Worm (Caenorhabditis elegans) whole organism, young adult: Measurements from ENCODE around the gene D1086.10.

ENCODE experiments used
- Y79H2A.3 ChIP-seq: fragments of 200-800 bp; sonication (Bioruptor generic); conservative IDR thresholded peaks from 2 replicates; pipeline ENCODE4 v1.3.6; 2022; ENCODE audit warnings: missing genetic modification reagents, missing genetic modification characterization, missing compliant biosample characterization
- ama-1 ChIP-seq, 3 experiments: fragments of 150-350 bp in 1 of 3; sonication (generic microtip) in 2 of 3; optimal IDR thresholded peaks; 2 replicates each; lab custom pipeline; 2014 to 2018; ENCODE audit warnings: missing biosample characterization in 2 of 3, missing genetic modification characterization in 2 of 3, missing genetic modification reagents in 2 of 3
- bed-2 ChIP-seq: fragments of 200-800 bp; sonication (Bioruptor generic); IDR thresholded peaks from 2 replicates; pipeline ENCODE4 v1.3.6; 2022; ENCODE audit warnings: missing genetic modification reagents, missing genetic modification characterization, missing compliant biosample characterization
- lag-1 ChIP-seq: fragments of 200-800 bp; sonication (Bioruptor generic); IDR thresholded peaks from 2 replicates; pipeline ENCODE4 v1.3.6; 2022; ENCODE audit warnings: missing genetic modification reagents, missing genetic modification characterization, missing compliant biosample characterization
- lir-1 ChIP-seq: fragments of 200-800 bp; sonication (Bioruptor generic); conservative IDR thresholded peaks from 2 replicates; pipeline ENCODE4 v1.3.6; 2022; ENCODE audit warnings: missing genetic modification reagents, missing genetic modification characterization, missing compliant biosample characterization
- nhr-179 ChIP-seq: sonication (generic microtip); optimal IDR thresholded peaks from 2 replicates; lab custom pipeline; 2016; ENCODE audit warnings: mild to moderate bottlenecking, missing genetic modification characterization, missing compliant biosample characterization
- pbrm-1 ChIP-seq: fragments of 200-800 bp; sonication (Bioruptor generic); IDR thresholded peaks from 2 replicates; pipeline ENCODE4 v1.3.6; 2022; ENCODE audit warnings: missing genetic modification reagents, missing genetic modification characterization, missing compliant biosample characterization
- snpc-4 ChIP-seq, 5 experiments: fragments of 150-350 bp in 1 of 5; sonication (generic microtip) in 4 of 5; optimal IDR thresholded peaks; 2 replicates each; lab custom pipeline; 2014 to 2018; ENCODE audit warnings: missing genetic modification characterization in 5 of 5, missing biosample characterization in 3 of 5, antibody characterized with exemption in 2 of 5, mild to moderate bottlenecking in 2 of 5, missing compliant biosample characterization in 2 of 5, missing genotype in 2 of 5, moderate library complexity in 2 of 5, missing genetic modification reagents in 1 of 5

- TF ChIP-seq lir-1: no peak
- TF ChIP-seq bed-2 (GFP tag; lab: Robert Waterston, UW): no peak
- no peak for TF ChIP-seq snpc-4 (GFP tag; optimal IDR thresholded peaks at IDR 0.05; lab: Kevin White, UChicago)
- TF ChIP-seq snpc-4 (tag; optimal IDR thresholded peaks at IDR 0.05; lab: Kevin White, UChicago): no peak
- TF ChIP-seq pbrm-1 (GFP tag; lab: Robert Waterston, UW): no peak
- no peak for TF ChIP-seq Y79H2A.3 (GFP tag; lab: Robert Waterston, UW)
- TF ChIP-seq lag-1 (GFP tag; lab: Robert Waterston, UW): no peak
- TF ChIP-seq nhr-179 (tag; lab: Kevin White, UChicago): no peak
- TF ChIP-seq ama-1 (optimal IDR thresholded peaks at IDR 0.05; lab: Kevin White, UChicago): no peak
- TF ChIP-seq ama-1 (GFP tag; optimal IDR thresholded peaks at IDR 0.05; lab: Kevin White, UChicago): no peak
These were observed 1.4 kb downstream of the D1086.10 start, which contains the start of gene D1086.7 for ce11 chrV:14083970-14084369.
